Fruit fly (Drosophila melanogaster): ENCODE data around the gene CG12502.

The CG12502 gene

dm6 chr3L:917225-917624 is 52.0 kb downstream of the CG12502 start (continued):
- no peak for TF ChIP-seq CG16863 (GFP tag; optimal IDR thresholded peaks at IDR 0.05)
- no peak for TF ChIP-seq jing (GFP tag; optimal IDR thresholded peaks at IDR 0.05)
- TF ChIP-seq dan (GFP tag; IDR thresholded peaks at IDR 0.05) = no peak
- TF ChIP-seq toy (GFP tag; IDR thresholded peaks at IDR 0.05) = no peak
- no peak for TF ChIP-seq CG34224 (GFP tag; IDR thresholded peaks at IDR 0.05; ENCODE audit: partially characterized antibody)
- TF ChIP-seq CG13624 (GFP tag; optimal IDR thresholded peaks at IDR 0.05) = no peak
- peak; percentile 10 for TF ChIP-seq CG12391 (tag; optimal IDR thresholded peaks at IDR 0.05)
- peak; percentile 48 for TF ChIP-seq CG2120 (GFP tag; optimal IDR thresholded peaks at IDR 0.05)
- no peak for TF ChIP-seq fd102C (GFP tag; optimal IDR thresholded peaks at IDR 0.05)
- TF ChIP-seq CG9876 (GFP tag; optimal IDR thresholded peaks at IDR 0.05) = no peak
- no peak for TF ChIP-seq Opbp (GFP tag; IDR thresholded peaks at IDR 0.05; ENCODE audit: partially characterized antibody)
- TF ChIP-seq Ets97D (GFP tag; optimal IDR thresholded peaks at IDR 0.05) = no peak
- TF ChIP-seq pnt (GFP tag; optimal IDR thresholded peaks at IDR 0.05) = no peak
- no peak for TF ChIP-seq HmgD (GFP tag; optimal IDR thresholded peaks at IDR 0.05)
- TF ChIP-seq kni (GFP tag; optimal IDR thresholded peaks at IDR 0.05) = no peak
- no peak for TF ChIP-seq Nf-YB (GFP tag; optimal IDR thresholded peaks at IDR 0.05)
- no peak for TF ChIP-seq hbn (GFP tag; IDR thresholded peaks at IDR 0.05; ENCODE audit: partially characterized antibody)
- TF ChIP-seq dmrt99B (tag; optimal IDR thresholded peaks at IDR 0.05) = peak; percentile 70
- TF ChIP-seq CG18011 (GFP tag; optimal IDR thresholded peaks at IDR 0.05) = no peak
- TF ChIP-seq ranshi (GFP tag; IDR thresholded peaks at IDR 0.05) = peak; percentile 47; the same call in 1 of the 2 replicates
- no peak for TF ChIP-seq CG4404 (GFP tag; IDR thresholded peaks at IDR 0.05)
- no peak for TF ChIP-seq en (GFP tag; optimal IDR thresholded peaks at IDR 0.05)
- no peak for TF ChIP-seq az2 (GFP tag; optimal IDR thresholded peaks at IDR 0.05)
- TF ChIP-seq pum (GFP tag; optimal IDR thresholded peaks at IDR 0.05) = no peak
- TF ChIP-seq CG17912 (GFP tag; optimal IDR thresholded peaks at IDR 0.05) = no peak
- no peak for TF ChIP-seq shn (GFP tag; optimal IDR thresholded peaks at IDR 0.05)
- peak; percentile 60 for TF ChIP-seq CG13296 (GFP tag; optimal IDR thresholded peaks at IDR 0.05)
- TF ChIP-seq CG4424 (GFP tag; optimal IDR thresholded peaks at IDR 0.05) = peak; percentile 10
- no peak for TF ChIP-seq CG12744 (GFP tag; optimal IDR thresholded peaks at IDR 0.05)
- TF ChIP-seq Taf1 (GFP tag; IDR thresholded peaks at IDR 0.05) = no peak
- no peak for TF ChIP-seq BEAF-32 (GFP tag; optimal IDR thresholded peaks at IDR 0.05)
- TF ChIP-seq Dek (tag; optimal IDR thresholded peaks at IDR 0.05) = peak; percentile 8
